Worm (Caenorhabditis elegans): ENCODE data around the gene K05F1.10.

DNA sequence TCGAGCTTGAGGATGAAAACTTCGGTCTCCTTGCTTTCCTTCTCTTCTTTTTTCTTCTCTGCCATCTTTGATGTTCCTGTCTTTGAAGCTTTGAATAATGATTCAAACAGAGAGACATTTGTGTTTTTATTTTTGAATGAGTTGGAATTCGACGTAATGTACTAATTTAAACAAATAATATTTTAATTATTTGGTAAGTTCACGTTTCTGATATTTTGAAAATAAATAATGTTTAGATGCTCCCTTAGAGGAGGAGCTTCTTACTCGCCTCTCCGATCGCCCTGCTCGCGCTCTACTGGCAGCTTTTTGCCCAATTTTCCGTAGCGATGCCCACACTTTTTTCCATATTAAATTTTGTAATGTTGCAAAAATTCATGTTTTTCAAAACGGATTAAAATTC is 4.2 kb downstream of the K05F1.10 start, which contains the start of the genes K05F1.9 and K05F1.1:
- TF ChIP-seq ama-1 (optimal IDR thresholded peaks at IDR 0.05) (no peak), ceh-13 (GFP tag; optimal IDR thresholded peaks at IDR 0.05) (no peak), hnd-1 (tag; optimal IDR thresholded peaks at IDR 0.05) (no peak), ets-7 (tag; optimal IDR thresholded peaks at IDR 0.05) (no peak), scrt-1 (GFP tag; IDR thresholded peaks at IDR 0.05) (no peak), hmg-4 (GFP tag; optimal IDR thresholded peaks at IDR 0.05) (no peak), ceh-36 (tag; optimal IDR thresholded peaks at IDR 0.05) (no peak)
